Fruit fly (Drosophila melanogaster) whole organism, embryonic: Measurements from ENCODE around the gene Bro.

Experiments used
- Aef1 ChIP-seq: fragments of 200-800 bp; sonication (Bioruptor generic); IDR thresholded peaks from 3 replicates; pipeline ENCODE4 v1.3.6; 2022; ENCODE audit warnings: missing biosample characterization, missing genetic modification characterization
- Bgb ChIP-seq: fragments of 200-800 bp; sonication (Bioruptor generic); IDR thresholded peaks from 2 replicates; pipeline ENCODE4 v1.3.6; 2022; ENCODE audit warnings: missing biosample characterization, missing genetic modification characterization; ENCODE audit not compliant: partially characterized antibody
- C15 ChIP-seq: fragments of 200-800 bp; sonication (Bioruptor generic); IDR thresholded peaks from 3 replicates; pipeline ENCODE4 v1.3.6; 2022; ENCODE audit warnings: missing biosample characterization, missing genetic modification characterization
- CG10979 ChIP-seq: fragments of 200-800 bp; sonication (Bioruptor generic); optimal IDR thresholded peaks from 2 replicates; lab custom pipeline; 2018; ENCODE audit warnings: missing biosample characterization, mild to moderate bottlenecking, missing genetic modification characterization, moderate library complexity
- CG12071 ChIP-seq: fragments of 200-800 bp; sonication (Bioruptor generic); optimal IDR thresholded peaks from 3 replicates; lab custom pipeline; 2018; ENCODE audit warnings: missing biosample characterization, mild to moderate bottlenecking, missing genetic modification characterization
- CG12155 ChIP-seq: fragments of 200-800 bp; sonication (Bioruptor generic); optimal IDR thresholded peaks from 3 replicates; lab custom pipeline; 2016; ENCODE audit warnings: missing biosample characterization, missing genetic modification characterization
- CG12391 ChIP-seq: fragments of 200-800 bp; sonication (Bioruptor generic); optimal IDR thresholded peaks from 3 replicates; lab custom pipeline; 2018; ENCODE audit warnings: missing biosample characterization, mild to moderate bottlenecking, missing genetic modification characterization, moderate library complexity
- CG12942 ChIP-seq: fragments of 200-800 bp; sonication (Bioruptor generic); optimal IDR thresholded peaks from 3 replicates; lab custom pipeline; 2016; ENCODE audit warnings: missing biosample characterization, missing genetic modification characterization
- CG14667 ChIP-seq: fragments of 200-800 bp; sonication (Bioruptor generic); IDR thresholded peaks from 2 replicates; pipeline ENCODE4 v1.3.6; 2022; ENCODE audit warnings: missing biosample characterization, missing genetic modification characterization
- CG1647 ChIP-seq: fragments of 200-800 bp; sonication (Bioruptor generic); optimal IDR thresholded peaks from 3 replicates; lab custom pipeline; 2016; ENCODE audit warnings: missing biosample characterization, missing genetic modification characterization
- CG2129 ChIP-seq: fragments of 200-800 bp; sonication (Bioruptor generic); IDR thresholded peaks from 2 replicates; pipeline ENCODE4 v1.3.6; 2022; ENCODE audit warnings: missing biosample characterization, missing genetic modification characterization; ENCODE audit not compliant: partially characterized antibody
- CG3838 ChIP-seq: fragments of 200-800 bp; sonication (Bioruptor generic); optimal IDR thresholded peaks from 3 replicates; lab custom pipeline; 2016; ENCODE audit warnings: missing biosample characterization, missing genetic modification characterization
- CG4282 ChIP-seq: fragments of 200-800 bp; sonication (Bioruptor generic); optimal IDR thresholded peaks from 2 replicates; lab custom pipeline; 2016; ENCODE audit warnings: missing biosample characterization, missing genetic modification characterization
- CG7556 ChIP-seq: fragments of 200-800 bp; sonication (Bioruptor generic); optimal IDR thresholded peaks from 2 replicates; lab custom pipeline; 2017; ENCODE audit warnings: missing biosample characterization, mild to moderate bottlenecking, missing genetic modification characterization
- CkIIα-i1 ChIP-seq: fragments of 200-800 bp; sonication (Bioruptor generic); IDR thresholded peaks from 2 replicates; pipeline ENCODE4 v1.3.6; 2022; ENCODE audit warnings: missing biosample characterization, missing genetic modification characterization
- CrebB ChIP-seq: fragments of 200-800 bp; sonication (Bioruptor generic); optimal IDR thresholded peaks from 3 replicates; lab custom pipeline; 2018; ENCODE audit warnings: missing biosample characterization, mild to moderate bottlenecking, missing genetic modification characterization
- E2f1 ChIP-seq: fragments of 200-800 bp; sonication (Bioruptor generic); IDR thresholded peaks from 2 replicates; pipeline ENCODE4 v1.3.6; 2022; ENCODE audit warnings: missing biosample characterization, missing genetic modification characterization
- ERR ChIP-seq: fragments of 200-800 bp; sonication (Bioruptor generic); optimal IDR thresholded peaks from 2 replicates; lab custom pipeline; 2016; ENCODE audit warnings: missing biosample characterization, missing genetic modification characterization
- Eip74EF ChIP-seq, 2 experiments: fragments of 200-800 bp in 1 of 2; fragments of >200 bp in 1 of 2; sonication (Bioruptor generic) in 1 of 2; optimal IDR thresholded peaks; 2 replicates each; lab custom pipeline; 2017 to 2019; ENCODE audit warnings: missing biosample characterization in 2 of 2, missing genetic modification characterization in 2 of 2, mild to moderate bottlenecking in 1 of 2, moderate library complexity in 1 of 2
- Fer1 ChIP-seq: fragments of 200-800 bp; sonication (Bioruptor generic); optimal IDR thresholded peaks from 2 replicates; lab custom pipeline; 2017; ENCODE audit warnings: missing biosample characterization, mild to moderate bottlenecking, missing genetic modification characterization
- HLH54F ChIP-seq: fragments of 200-800 bp; sonication (Bioruptor generic); optimal IDR thresholded peaks from 3 replicates; lab custom pipeline; 2016; ENCODE audit warnings: missing biosample characterization, missing genetic modification characterization
- Hsf ChIP-seq: fragments of 200-800 bp; sonication (Bioruptor generic); optimal IDR thresholded peaks from 3 replicates; lab custom pipeline; 2016; ENCODE audit warnings: missing biosample characterization, missing genetic modification characterization
- Mrtf ChIP-seq: fragments of 200-800 bp; sonication (Bioruptor generic); IDR thresholded peaks from 3 replicates; pipeline ENCODE4 v1.3.6; 2022; ENCODE audit warnings: missing biosample characterization, missing genetic modification characterization
- Optix ChIP-seq: fragments of 200-800 bp; sonication (Bioruptor generic); IDR thresholded peaks from 3 replicates; pipeline ENCODE4 v1.3.6; 2022; ENCODE audit warnings: missing biosample characterization, missing genetic modification characterization
- TFAM ChIP-seq: fragments of 200-800 bp; sonication (Bioruptor generic); optimal IDR thresholded peaks from 2 replicates; lab custom pipeline; 2017; ENCODE audit warnings: missing biosample characterization, missing genetic modification characterization, inconsistent platforms
- ap ChIP-seq: fragments of 200-800 bp; sonication (Bioruptor generic); IDR thresholded peaks from 2 replicates; pipeline ENCODE4 v1.3.6; 2022; ENCODE audit warnings: missing biosample characterization, missing genetic modification characterization
- bbx ChIP-seq: fragments of 200-800 bp; sonication (Bioruptor generic); IDR thresholded peaks from 2 replicates; pipeline ENCODE4 v1.3.6; 2022; ENCODE audit warnings: missing biosample characterization, missing genetic modification characterization; ENCODE audit not compliant: partially characterized antibody
- cato ChIP-seq: fragments of 200-800 bp; sonication (Bioruptor generic); optimal IDR thresholded peaks from 2 replicates; lab custom pipeline; 2016; ENCODE audit warnings: missing biosample characterization, missing genetic modification characterization, borderline replicate concordance
- chinmo ChIP-seq: fragments of 200-800 bp; sonication (Bioruptor generic); IDR thresholded peaks from 4 replicates; pipeline ENCODE4 v1.3.6; 2022; ENCODE audit warnings: missing biosample characterization, missing genetic modification characterization; ENCODE audit not compliant: partially characterized antibody
- da ChIP-seq: fragments of 200-800 bp; sonication (Bioruptor generic); optimal IDR thresholded peaks from 2 replicates; lab custom pipeline; 2016; ENCODE audit warnings: missing biosample characterization, missing genetic modification characterization
- ems ChIP-seq: fragments of 200-800 bp; sonication (Bioruptor generic); optimal IDR thresholded peaks from 3 replicates; lab custom pipeline; 2016; ENCODE audit warnings: missing biosample characterization, missing genetic modification characterization
- exex ChIP-seq: fragments of 200-800 bp; sonication (Bioruptor generic); optimal IDR thresholded peaks from 4 replicates; lab custom pipeline; 2018; ENCODE audit warnings: missing biosample characterization, mild to moderate bottlenecking, missing genetic modification characterization, moderate library complexity
- ftz-f1 ChIP-seq: fragments of 200-800 bp; sonication (Bioruptor generic); optimal IDR thresholded peaks from 2 replicates; lab custom pipeline; 2016; ENCODE audit warnings: missing biosample characterization, missing genetic modification characterization
- her ChIP-seq: fragments of 200-800 bp; sonication (Bioruptor generic); optimal IDR thresholded peaks from 2 replicates; lab custom pipeline; 2016; ENCODE audit warnings: missing biosample characterization, missing genetic modification characterization
- inv ChIP-seq: fragments of 200-800 bp; sonication (Bioruptor generic); IDR thresholded peaks from 2 replicates; pipeline ENCODE4 v1.3.6; 2022; ENCODE audit warnings: missing biosample characterization, missing genetic modification characterization; ENCODE audit not compliant: partially characterized antibody
- maf-S ChIP-seq: fragments of 200-800 bp; sonication (Bioruptor generic); optimal IDR thresholded peaks from 2 replicates; lab custom pipeline; 2016; ENCODE audit warnings: missing biosample characterization, missing genetic modification characterization
- nmo ChIP-seq: fragments of 200-800 bp; sonication (Bioruptor generic); optimal IDR thresholded peaks from 2 replicates; lab custom pipeline; 2018; ENCODE audit warnings: missing biosample characterization, mild to moderate bottlenecking, missing genetic modification characterization, moderate library complexity
- schlank ChIP-seq: fragments of 200-800 bp; sonication (Bioruptor generic); optimal IDR thresholded peaks from 2 replicates; lab custom pipeline; 2018; ENCODE audit warnings: missing biosample characterization, mild to moderate bottlenecking, missing genetic modification characterization
- sd ChIP-seq: fragments of 200-800 bp; sonication (Bioruptor generic); optimal IDR thresholded peaks from 3 replicates; lab custom pipeline; 2018; ENCODE audit warnings: missing biosample characterization, mild to moderate bottlenecking, missing genetic modification characterization, moderate library complexity
- sens ChIP-seq: fragments of 200-800 bp; sonication (Bioruptor generic); peaks from one replicate; lab custom pipeline; 2016; ENCODE audit warnings: missing biosample characterization, missing genetic modification characterization
- stwl ChIP-seq: fragments of 200-800 bp; sonication (Bioruptor generic); optimal IDR thresholded peaks from 3 replicates; lab custom pipeline; 2018; ENCODE audit warnings: missing biosample characterization, mild to moderate bottlenecking, missing genetic modification characterization, moderate library complexity
- sug ChIP-seq: fragments of 200-800 bp; optimal IDR thresholded peaks from 2 replicates; lab custom pipeline; 2019; ENCODE audit warnings: missing biosample characterization, mild to moderate bottlenecking, missing genetic modification characterization, moderate library complexity
- tin ChIP-seq: fragments of 200-800 bp; sonication (Bioruptor generic); optimal IDR thresholded peaks from 3 replicates; lab custom pipeline; 2016; ENCODE audit warnings: missing biosample characterization, missing genetic modification characterization
- usp ChIP-seq: fragments of >200 bp; optimal IDR thresholded peaks from 2 replicates; lab custom pipeline; 2017; ENCODE audit warnings: missing biosample characterization, missing genetic modification characterization
- wor ChIP-seq: fragments of 200-800 bp; sonication (Bioruptor generic); IDR thresholded peaks from 2 replicates; pipeline ENCODE4 v1.3.6; 2022; ENCODE audit warnings: missing biosample characterization, missing genetic modification characterization
- zen2 ChIP-seq: fragments of 200-800 bp; sonication (Bioruptor generic); IDR thresholded peaks from 3 replicates; pipeline ENCODE4 v1.3.6; 2022; ENCODE audit warnings: missing biosample characterization, missing genetic modification characterization; ENCODE audit not compliant: partially characterized antibody

Bro gene

dm6 chr3L:1639185-1639812 lies 8.4 kb upstream of the Bro start, which contains the start of the genes Mettl2 and Bgb (continued):
- TF ChIP-seq tin (GFP tag; lab: Kevin White, UChicago) (peak; percentile 86), Mrtf (GFP tag; lab: Robert Waterston, UW) (peak; percentile 78), sens (GFP tag; lab: Kevin White, UChicago) (peak; percentile 96), E2f1 (GFP tag; lab: Robert Waterston, UW) (peak; percentile 71), schlank (tag; lab: Kevin White, UChicago) (peak; percentile 46), nmo (GFP tag; lab: Kevin White, UChicago) (peak; percentile 83), Hsf (peak; percentile 88), chinmo (GFP tag; lab: Robert Waterston, UW) (no peak), ems (GFP tag; lab: Kevin White, UChicago) (peak; percentile 82), ap (GFP tag; lab: Robert Waterston, UW) (no peak), CG14667 (peak; percentile 79), CG10979 (peak; percentile 69), Eip74EF (GFP tag; optimal IDR thresholded peaks at IDR 0.05; lab: Kevin White, UChicago) (no peak), CG1647 (GFP tag; lab: Kevin White, UChicago) (peak; percentile 75), TFAM (GFP tag; lab: Kevin White, UChicago) (no peak), sug (tag; lab: Kevin White, UChicago) (peak; percentile 76), ftz-f1 (GFP tag; lab: Kevin White, UChicago) (peak; percentile 28), CG12155 (GFP tag; lab: Kevin White, UChicago) (peak; percentile 81), Optix (GFP tag; lab: Robert Waterston, UW) (peak; percentile 52; the same call in 1 of the 3 replicates), Fer1 (GFP tag; lab: Kevin White, UChicago) (peak; percentile 58), da (GFP tag; lab: Kevin White, UChicago) (peak; percentile 61), Aef1 (GFP tag; lab: Robert Waterston, UW) (peak; percentile 85), stwl (tag; lab: Kevin White, UChicago) (peak; percentile 42), CG4282 (GFP tag; lab: Kevin White, UChicago) (no peak), CG12071 (GFP tag; lab: Kevin White, UChicago) (no peak), CG3838 (GFP tag; lab: Kevin White, UChicago) (no peak), zen2 (no peak), cato (GFP tag; lab: Kevin White, UChicago) (peak; percentile 66), maf-S (peak; percentile 80), sd (tag; lab: Kevin White, UChicago) (no peak), Bgb (peak; percentile 88), wor (GFP tag; lab: Robert Waterston, UW) (peak; percentile 53), inv (peak; percentile 84), HLH54F (peak; percentile 81), CG12391 (peak; percentile 75), CG2129 (GFP tag; lab: Robert Waterston, UW) (peak; percentile 57), usp (GFP tag; lab: Kevin White, UChicago) (no peak), CG7556 (GFP tag; lab: Kevin White, UChicago) (peak; percentile 55), exex (tag; lab: Kevin White, UChicago) (no peak), CrebB (tag; lab: Kevin White, UChicago) (no peak), C15 (peak; percentile 46; the same call in 1 of the 3 replicates), her (GFP tag; lab: Kevin White, UChicago) (peak; percentile 46), CG12942 (peak; percentile 61), bbx (peak; percentile 41; the same call in 1 of the 2 replicates), CkIIα-i1 (GFP tag; lab: Robert Waterston, UW) (no peak), ERR (peak; percentile 28)
